Fruit fly (Drosophila melanogaster) whole organism, wandering third instar larva: Measurements from ENCODE around the gene SC35.

Experiments used
- GATAd ChIP-seq: sonication (Bioruptor generic); optimal IDR thresholded peaks from 2 replicates; lab custom pipeline; 2016; ENCODE audit warnings: missing biosample characterization, missing genetic modification characterization
- h ChIP-seq: fragments of 200-800 bp; sonication (Bioruptor generic); optimal IDR thresholded peaks from 3 replicates; lab custom pipeline; 2016; ENCODE audit warnings: missing biosample characterization, mild to moderate bottlenecking, missing genetic modification characterization
- woc ChIP-seq: sonication (Bioruptor generic); optimal IDR thresholded peaks from 2 replicates; lab custom pipeline; 2016; ENCODE audit warnings: missing biosample characterization, mild to moderate bottlenecking, missing genetic modification characterization

DNA sequence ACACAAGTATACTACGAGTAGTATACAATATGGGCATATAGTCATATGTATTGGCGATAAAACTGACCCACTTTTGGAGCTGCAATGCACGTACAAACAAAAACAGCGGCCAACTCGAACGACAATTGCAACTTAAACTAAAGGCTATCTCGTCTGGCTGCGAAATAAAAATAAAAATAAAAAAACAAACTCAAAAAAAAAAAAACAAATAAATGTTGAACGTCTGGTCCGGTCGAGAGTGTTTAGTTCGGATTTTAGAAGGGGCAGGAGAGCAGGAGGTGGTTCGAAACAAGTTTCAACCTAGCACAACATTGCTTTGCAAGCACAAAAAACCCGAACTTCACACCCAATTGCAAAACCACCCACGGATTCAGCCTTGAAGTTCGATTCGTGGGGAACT is 37.5 kb upstream of the SC35 start:
- TF ChIP-seq woc = no peak
- TF ChIP-seq GATAd (GFP tag; lab: Kevin White, UChicago) = no peak
- no peak for TF ChIP-seq h (GFP tag; lab: Kevin White, UChicago)
